Worm (Caenorhabditis elegans): ENCODE data around the gene C06G4.4.

DNA sequence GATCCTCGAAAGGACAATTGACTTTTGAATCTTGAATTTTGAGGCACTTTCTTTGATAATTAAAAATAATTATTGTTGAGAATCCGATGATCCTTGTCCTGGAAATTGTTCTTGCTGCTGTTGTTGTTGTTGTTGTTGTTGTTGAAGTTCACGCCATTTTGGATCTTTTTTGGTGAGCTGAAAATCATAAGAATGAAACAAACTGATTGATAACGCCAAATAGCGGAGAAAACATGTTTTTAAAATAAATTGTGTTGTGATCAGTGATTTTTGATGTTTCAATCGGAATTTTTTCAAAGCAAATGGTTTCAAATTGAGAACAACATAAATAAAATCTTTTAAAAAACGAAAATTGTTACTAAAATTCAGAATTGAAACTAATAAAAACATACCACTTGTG, 39.4 kb upstream of the C06G4.4 start:
- TF ChIP-seq ztf-23 (GFP tag; IDR thresholded peaks at IDR 0.05) (no peak), klf-2 (GFP tag; conservative IDR thresholded peaks at IDR 0.05) (no peak), tab-1 (GFP tag; IDR thresholded peaks at IDR 0.05) (no peak), ztf-29 (GFP tag; IDR thresholded peaks at IDR 0.05) (no peak), cog-1 (tag; optimal IDR thresholded peaks at IDR 0.05) (no peak), T22C8.4 (GFP tag; IDR thresholded peaks at IDR 0.05) (no peak), med-1 (GFP tag; optimal IDR thresholded peaks at IDR 0.05; ENCODE audit: insufficient read depth) (no peak), flt-1 (GFP tag; IDR thresholded peaks at IDR 0.05) (no peak), ref-1 (GFP tag; conservative IDR thresholded peaks at IDR 0.05) (no peak)

All from whole organism, midembryonic.